Fruit fly (Drosophila melanogaster): ENCODE measurements around the gene CG4098.

Gene CG4098

DNA sequence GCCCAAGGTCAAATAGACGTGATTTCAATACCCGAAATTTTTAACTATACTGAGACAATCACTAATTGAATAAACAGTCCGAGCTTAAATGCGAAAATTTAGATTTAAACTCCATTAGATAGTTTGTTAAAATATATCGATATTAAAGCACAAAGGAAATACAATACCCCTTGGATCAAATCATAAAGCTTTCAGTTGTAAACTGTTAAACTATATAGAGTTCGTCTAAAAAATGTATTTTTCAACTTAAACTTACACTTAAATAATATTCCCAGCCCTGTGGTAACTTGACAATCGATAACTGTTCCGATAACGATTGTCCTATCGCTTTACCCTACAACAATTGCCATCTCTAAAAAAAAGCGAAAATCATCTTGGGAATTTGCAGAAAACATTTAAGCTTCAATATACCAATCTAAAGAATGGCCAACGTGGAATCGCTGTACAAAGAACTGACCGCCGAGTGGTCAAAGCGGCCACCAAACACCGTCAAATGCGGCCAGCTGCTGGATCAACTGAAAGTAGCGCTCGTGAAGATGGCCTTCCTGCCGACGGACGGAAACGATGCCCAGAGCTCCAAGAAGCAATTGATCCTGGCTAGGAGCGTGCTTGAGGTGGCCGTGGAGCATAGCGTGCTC, 26.4 kb downstream of the CG4098 start, which contains the start of gene Rpn12 (continued):
- TF ChIP-seq scrt (GFP tag; optimal IDR thresholded peaks at IDR 0.05) = no peak
- peak; percentile 61 for TF ChIP-seq Rfx (GFP tag; IDR thresholded peaks at IDR 0.05)
- no peak for TF ChIP-seq CG1233 (GFP tag; optimal IDR thresholded peaks at IDR 0.05)
- no peak for TF ChIP-seq Ptx1 (GFP tag; IDR thresholded peaks at IDR 0.05)
- no peak for TF ChIP-seq pita (GFP tag; optimal IDR thresholded peaks at IDR 0.05)
- TF ChIP-seq CG13296 (GFP tag; optimal IDR thresholded peaks at IDR 0.05) = peak; percentile 60
- peak; percentile 28; the same call in 1 of the 2 replicates for TF ChIP-seq NFAT (GFP tag; IDR thresholded peaks at IDR 0.05)
- no peak for TF ChIP-seq en (GFP tag; optimal IDR thresholded peaks at IDR 0.05)
- TF ChIP-seq Neu2 (GFP tag; optimal IDR thresholded peaks at IDR 0.05; ENCODE audit: borderline replicate concordance) = no peak
- TF ChIP-seq vvl (GFP tag; IDR thresholded peaks at IDR 0.05) = peak; percentile 68
- TF ChIP-seq Drgx (GFP tag; IDR thresholded peaks at IDR 0.05) = no peak
- TF ChIP-seq jing (GFP tag; optimal IDR thresholded peaks at IDR 0.05) = no peak
- TF ChIP-seq pfk (GFP tag; optimal IDR thresholded peaks at IDR 0.05) = no peak
- TF ChIP-seq bbx (GFP tag; IDR thresholded peaks at IDR 0.05; ENCODE audit: partially characterized antibody) = peak; percentile 82
- TF ChIP-seq CG5245 (GFP tag; optimal IDR thresholded peaks at IDR 0.05) = no peak
- TF ChIP-seq CG14441 (GFP tag; IDR thresholded peaks at IDR 0.05) = no peak
- TF ChIP-seq CG7928 (GFP tag; optimal IDR thresholded peaks at IDR 0.05) = peak; percentile 86
- peak in 1 of 2 experiments; percentile 4 for TF ChIP-seq crp (GFP tag; optimal IDR thresholded peaks at IDR 0.05)
- TF ChIP-seq H15 (GFP tag; IDR thresholded peaks at IDR 0.05) = no peak
- TF ChIP-seq Lpt (GFP tag; optimal IDR thresholded peaks at IDR 0.05) = no peak
- TF ChIP-seq CG12942 (GFP tag; optimal IDR thresholded peaks at IDR 0.05) = no peak
- peak; percentile 80 for TF ChIP-seq zen2 (GFP tag; IDR thresholded peaks at IDR 0.05; ENCODE audit: partially characterized antibody)
- TF ChIP-seq lilli (GFP tag; optimal IDR thresholded peaks at IDR 0.05) = peak; percentile 58
- TF ChIP-seq grau (tag; optimal IDR thresholded peaks at IDR 0.05) = peak; percentile 49
- TF ChIP-seq CG31224 (GFP tag; IDR thresholded peaks at IDR 0.05) = no peak
- no peak for TF ChIP-seq Ravus (GFP tag; IDR thresholded peaks at IDR 0.05)
- TF ChIP-seq lmd (GFP tag; IDR thresholded peaks at IDR 0.05) = no peak
- peak; percentile 37 for TF ChIP-seq CG1792 (GFP tag; optimal IDR thresholded peaks at IDR 0.05)
- peak; percentile 48 for TF ChIP-seq gem (tag; optimal IDR thresholded peaks at IDR 0.05)
- TF ChIP-seq ttk (GFP tag; IDR thresholded peaks at IDR 0.05) = no peak
- TF ChIP-seq CG17568 (GFP tag; optimal IDR thresholded peaks at IDR 0.05) = no peak
- TF ChIP-seq al (GFP tag; IDR thresholded peaks at IDR 0.05) = peak; percentile 15; the same call in 1 of the 2 replicates
- TF ChIP-seq Dll (GFP tag; IDR thresholded peaks at IDR 0.05; ENCODE audit: partially characterized antibody) = peak; percentile 88
- peak; percentile 15 for TF ChIP-seq D19A (tag; optimal IDR thresholded peaks at IDR 0.05)
- peak; percentile 19 for TF ChIP-seq Fer3 (tag; optimal IDR thresholded peaks at IDR 0.05)
- peak; percentile 10 for TF ChIP-seq Camta (GFP tag; optimal IDR thresholded peaks at IDR 0.05)
- no peak for TF ChIP-seq CG11398 (GFP tag; optimal IDR thresholded peaks at IDR 0.05)
- peak; percentile 70 for TF ChIP-seq CG3995 (GFP tag; optimal IDR thresholded peaks at IDR 0.05)
- TF ChIP-seq HmgZ (tag; optimal IDR thresholded peaks at IDR 0.05) = peak; percentile 16
- no peak for TF ChIP-seq CG4404 (GFP tag; IDR thresholded peaks at IDR 0.05)
- TF ChIP-seq chif (GFP tag; optimal IDR thresholded peaks at IDR 0.05) = no peak
- TF ChIP-seq CG12071 (GFP tag; optimal IDR thresholded peaks at IDR 0.05) = no peak
- no peak for TF ChIP-seq ftz-f1 (GFP tag; optimal IDR thresholded peaks at IDR 0.05)
- TF ChIP-seq CG18476 (GFP tag; optimal IDR thresholded peaks at IDR 0.05) = no peak
- no peak for TF ChIP-seq ems (GFP tag; optimal IDR thresholded peaks at IDR 0.05)
- no peak for TF ChIP-seq CG30431 (GFP tag; optimal IDR thresholded peaks at IDR 0.05)
- no peak for TF ChIP-seq Ets65A (GFP tag)
- TF ChIP-seq sc (optimal IDR thresholded peaks at IDR 0.05) = no peak
- TF ChIP-seq sc (GFP tag; optimal IDR thresholded peaks at IDR 0.05) = no peak
- no peak for TF ChIP-seq ap (GFP tag; IDR thresholded peaks at IDR 0.05)
- no peak for TF ChIP-seq ranshi (GFP tag; IDR thresholded peaks at IDR 0.05)
